Fruit fly (Drosophila melanogaster): ENCODE results near the gene CG8852.

Gene CG8852

dm6 chr2L:3532973-3533525, 8.1 kb downstream of the CG8852 start (continued):
- TF ChIP-seq bbx (GFP tag; IDR thresholded peaks at IDR 0.05; ENCODE audit: partially characterized antibody) (no peak), fd96Cb (tag; optimal IDR thresholded peaks at IDR 0.05) (peak; percentile 52), rib (GFP tag; IDR thresholded peaks at IDR 0.05) (no peak), lab (GFP tag; optimal IDR thresholded peaks at IDR 0.05) (no peak), CG10654 (GFP tag; optimal IDR thresholded peaks at IDR 0.05) (no peak), zen (tag; optimal IDR thresholded peaks at IDR 0.05) (peak; percentile 94), CG11696 (GFP tag; IDR thresholded peaks at IDR 0.05) (no peak), CG13424 (tag; optimal IDR thresholded peaks at IDR 0.05) (peak; percentile 4), Gsc (GFP tag; IDR thresholded peaks at IDR 0.05) (0 out of 2 replicates have a peak, but pooled peaks have one; percentile 9), vvl (GFP tag; IDR thresholded peaks at IDR 0.05) (peak; percentile 38; the same call in 1 of the 2 replicates), Fer2 (tag; optimal IDR thresholded peaks at IDR 0.05) (no peak), CG4404 (GFP tag; IDR thresholded peaks at IDR 0.05) (peak; percentile 85), CG3995 (GFP tag; optimal IDR thresholded peaks at IDR 0.05) (no peak)

dm6 chr2L:3534227-3534842, 9.4 kb downstream of the CG8852 start:
- TF ChIP-seq cg (GFP tag; optimal IDR thresholded peaks at IDR 0.05): no peak
- no peak for TF ChIP-seq Sry-β (GFP tag; optimal IDR thresholded peaks at IDR 0.05)
- TF ChIP-seq dmrt99B (tag; optimal IDR thresholded peaks at IDR 0.05): peak; percentile 77
- no peak for TF ChIP-seq CG6791 (GFP tag; IDR thresholded peaks at IDR 0.05; ENCODE audit: partially characterized antibody)
- TF ChIP-seq sug (tag; optimal IDR thresholded peaks at IDR 0.05): no peak
- TF ChIP-seq Tbp (GFP tag; optimal IDR thresholded peaks at IDR 0.05): no peak
- peak; percentile 24 for TF ChIP-seq CG12659 (GFP tag; optimal IDR thresholded peaks at IDR 0.05)
- TF ChIP-seq amos (GFP tag; IDR thresholded peaks at IDR 0.05; ENCODE audit: partially characterized antibody): no peak
- TF ChIP-seq CG2120 (GFP tag; optimal IDR thresholded peaks at IDR 0.05): peak; percentile 44
- no peak for TF ChIP-seq D19B (GFP tag; optimal IDR thresholded peaks at IDR 0.05)
- peak; percentile 40 for TF ChIP-seq CG12155 (GFP tag; optimal IDR thresholded peaks at IDR 0.05)
- no peak for TF ChIP-seq dan (GFP tag; IDR thresholded peaks at IDR 0.05)
- TF ChIP-seq Sox100B (GFP tag; optimal IDR thresholded peaks at IDR 0.05): peak; percentile 51
- no peak for TF ChIP-seq hb (GFP tag; IDR thresholded peaks at IDR 0.05; ENCODE audit: partially characterized antibody)
- no peak for TF ChIP-seq Lhr (GFP tag; optimal IDR thresholded peaks at IDR 0.05)
- no peak for TF ChIP-seq MESR4 (GFP tag; optimal IDR thresholded peaks at IDR 0.05)
- TF ChIP-seq CG1233 (GFP tag; optimal IDR thresholded peaks at IDR 0.05): peak; percentile 44
- peak; percentile 50 for TF ChIP-seq CG12942 (GFP tag; optimal IDR thresholded peaks at IDR 0.05)
- TF ChIP-seq Lim3 (GFP tag; IDR thresholded peaks at IDR 0.05): no peak
- peak; percentile 16 for TF ChIP-seq Hr3 (GFP tag; optimal IDR thresholded peaks at IDR 0.05)
- TF ChIP-seq exex (tag; optimal IDR thresholded peaks at IDR 0.05): no peak
- no peak for TF ChIP-seq btn (GFP tag; optimal IDR thresholded peaks at IDR 0.05)
- peak; percentile 59 for TF ChIP-seq CG1024 (GFP tag; IDR thresholded peaks at IDR 0.05)
- TF ChIP-seq CG16813 (GFP tag; IDR thresholded peaks at IDR 0.05; ENCODE audit: partially characterized antibody): no peak
- peak; percentile 61 for TF ChIP-seq CG14667 (GFP tag; IDR thresholded peaks at IDR 0.05)
- peak; percentile 42 for TF ChIP-seq CG10267 (tag; optimal IDR thresholded peaks at IDR 0.05)
- TF ChIP-seq lola (GFP tag; optimal IDR thresholded peaks at IDR 0.05): peak in 1 of 3 experiments; percentile 47
- no peak for TF ChIP-seq CG2129 (GFP tag; IDR thresholded peaks at IDR 0.05; ENCODE audit: partially characterized antibody)
- TF ChIP-seq ato (GFP tag; IDR thresholded peaks at IDR 0.05; ENCODE audit: partially characterized antibody): no peak
- TF ChIP-seq CG4360 (GFP tag; IDR thresholded peaks at IDR 0.05): peak; percentile 90
- peak in 1 of 2 experiments; percentile 47 for TF ChIP-seq chif (GFP tag; optimal IDR thresholded peaks at IDR 0.05)
- peak; percentile 39 for TF ChIP-seq CoRest (tag; optimal IDR thresholded peaks at IDR 0.05)
- peak; percentile 49 for TF ChIP-seq NfI (GFP tag; optimal IDR thresholded peaks at IDR 0.05)
- TF ChIP-seq HLHmδ (GFP tag; optimal IDR thresholded peaks at IDR 0.05): no peak

Data from whole organism, embryonic.